Fruit fly (Drosophila melanogaster) whole organism, embryonic: ENCODE measurements around the gene iav.

Experiments
- Ada2b ChIP-seq: fragments of 200-800 bp; sonication (Bioruptor generic); IDR thresholded peaks from 2 replicates; pipeline ENCODE4 v1.3.6; 2022; ENCODE audit warnings: missing biosample characterization, missing genetic modification characterization
- CG10462 ChIP-seq: fragments of 200-800 bp; sonication (Bioruptor generic); optimal IDR thresholded peaks from 2 replicates; lab custom pipeline; 2016; ENCODE audit warnings: missing biosample characterization, missing genetic modification characterization
- CG11456 ChIP-seq: fragments of 200-800 bp; sonication (Bioruptor generic); IDR thresholded peaks from 3 replicates; pipeline ENCODE4 v1.3.6; 2022; ENCODE audit warnings: missing biosample characterization, missing genetic modification characterization
- CG12236 ChIP-seq: fragments of 200-800 bp; sonication (Bioruptor generic); optimal IDR thresholded peaks from 2 replicates; lab custom pipeline; 2016; ENCODE audit warnings: missing biosample characterization, missing genetic modification characterization
- CG13123 ChIP-seq: fragments of 200-800 bp; sonication (Bioruptor generic); optimal IDR thresholded peaks from 2 replicates; lab custom pipeline; 2016; ENCODE audit warnings: missing biosample characterization, missing genetic modification characterization
- CG13296 ChIP-seq: fragments of 200-800 bp; sonication (Bioruptor generic); optimal IDR thresholded peaks from 3 replicates; lab custom pipeline; 2018; ENCODE audit warnings: missing biosample characterization, mild to moderate bottlenecking, missing genetic modification characterization
- CG14441 ChIP-seq: fragments of 200-800 bp; sonication (Bioruptor generic); IDR thresholded peaks from 2 replicates; pipeline ENCODE4 v1.3.6; 2022; ENCODE audit warnings: missing biosample characterization, missing genetic modification characterization
- CG1647 ChIP-seq: fragments of 200-800 bp; sonication (Bioruptor generic); optimal IDR thresholded peaks from 3 replicates; lab custom pipeline; 2016; ENCODE audit warnings: missing biosample characterization, missing genetic modification characterization
- CG17328 ChIP-seq: fragments of 200-800 bp; sonication (Bioruptor generic); IDR thresholded peaks from 2 replicates; pipeline ENCODE4 v1.3.6; 2022; ENCODE audit warnings: missing biosample characterization, missing genetic modification characterization
- CG17385 ChIP-seq: fragments of 200-800 bp; sonication (Bioruptor generic); optimal IDR thresholded peaks from 3 replicates; lab custom pipeline; 2018; ENCODE audit warnings: missing biosample characterization, mild to moderate bottlenecking, missing genetic modification characterization
- CG17802 ChIP-seq: fragments of 200-800 bp; sonication (Bioruptor generic); optimal IDR thresholded peaks from 2 replicates; lab custom pipeline; 2018; ENCODE audit warnings: missing biosample characterization, mild to moderate bottlenecking, missing genetic modification characterization, moderate library complexity
- CG33213 ChIP-seq: fragments of 200-800 bp; sonication (Bioruptor generic); optimal IDR thresholded peaks from 3 replicates; lab custom pipeline; 2016; ENCODE audit warnings: missing biosample characterization, missing genetic modification characterization
- CG33557 ChIP-seq: fragments of 200-800 bp; sonication (Bioruptor generic); optimal IDR thresholded peaks from 2 replicates; lab custom pipeline; 2019; ENCODE audit warnings: missing biosample characterization, mild to moderate bottlenecking, missing genetic modification characterization, moderate library complexity
- CG42726 ChIP-seq: fragments of 200-800 bp; sonication (Bioruptor generic); IDR thresholded peaks from 2 replicates; pipeline ENCODE4 v1.3.6; 2022; ENCODE audit warnings: missing biosample characterization, missing genetic modification characterization; ENCODE audit not compliant: partially characterized antibody
- CG5953 ChIP-seq: fragments of 200-800 bp; sonication (Bioruptor generic); IDR thresholded peaks from 2 replicates; pipeline ENCODE4 v1.3.6; 2022; ENCODE audit warnings: missing biosample characterization, missing genetic modification characterization
- Dip3 ChIP-seq: fragments of 200-800 bp; sonication (Bioruptor generic); optimal IDR thresholded peaks from 3 replicates; lab custom pipeline; 2016; ENCODE audit warnings: missing biosample characterization, missing genetic modification characterization
- Hey ChIP-seq: fragments of 200-800 bp; sonication (Bioruptor generic); optimal IDR thresholded peaks from 3 replicates; lab custom pipeline; 2018; ENCODE audit warnings: missing biosample characterization, mild to moderate bottlenecking, missing genetic modification characterization
- Lhr ChIP-seq: fragments of 200-800 bp; sonication (Bioruptor generic); optimal IDR thresholded peaks from 3 replicates; lab custom pipeline; 2017; ENCODE audit warnings: mild to moderate bottlenecking, missing biosample characterization, missing genetic modification reagents, missing genetic modification characterization
- MBD-R2 ChIP-seq: fragments of 200-800 bp; sonication (Bioruptor generic); IDR thresholded peaks from 2 replicates; pipeline ENCODE4 v1.3.6; 2022; ENCODE audit warnings: missing biosample characterization, missing genetic modification characterization
- Myb ChIP-seq: fragments of 200-800 bp; sonication (Bioruptor generic); optimal IDR thresholded peaks from 2 replicates; lab custom pipeline; 2016; ENCODE audit warnings: missing biosample characterization, missing genetic modification characterization
- NC2α ChIP-seq: fragments of 200-800 bp; sonication (Bioruptor generic); optimal IDR thresholded peaks from 2 replicates; lab custom pipeline; 2016; ENCODE audit warnings: missing biosample characterization, missing genetic modification characterization
- NK7.1 ChIP-seq: fragments of 200-800 bp; sonication (Bioruptor generic); optimal IDR thresholded peaks from 3 replicates; lab custom pipeline; 2016; ENCODE audit warnings: missing biosample characterization, missing genetic modification characterization
- Opbp ChIP-seq: fragments of 200-800 bp; sonication (Bioruptor generic); IDR thresholded peaks from 3 replicates; pipeline ENCODE4 v1.3.6; 2022; ENCODE audit warnings: missing biosample characterization, missing genetic modification characterization; ENCODE audit not compliant: partially characterized antibody
- Sox102F ChIP-seq: fragments of 200-800 bp; sonication (Bioruptor generic); optimal IDR thresholded peaks from 2 replicates; lab custom pipeline; 2018; ENCODE audit warnings: missing biosample characterization, mild to moderate bottlenecking, missing genetic modification characterization, moderate library complexity
- Spps ChIP-seq: fragments of 200-800 bp; sonication (Bioruptor generic); optimal IDR thresholded peaks from 2 replicates; lab custom pipeline; 2018; ENCODE audit warnings: missing biosample characterization, mild to moderate bottlenecking, missing genetic modification characterization
- Taf1 ChIP-seq: fragments of 200-800 bp; sonication (Bioruptor generic); IDR thresholded peaks from 2 replicates; pipeline ENCODE4 v1.3.6; 2022; ENCODE audit warnings: missing biosample characterization, missing genetic modification characterization
- abd-A ChIP-seq: fragments of 200-800 bp; sonication (Bioruptor generic); optimal IDR thresholded peaks from 3 replicates; lab custom pipeline; 2019; ENCODE audit warnings: missing biosample characterization, mild to moderate bottlenecking, missing genetic modification characterization, moderate library complexity
- ara ChIP-seq: fragments of 200-800 bp; sonication (Bioruptor generic); IDR thresholded peaks from 2 replicates; pipeline ENCODE4 v1.3.6; 2022; ENCODE audit warnings: missing biosample characterization, missing genetic modification characterization
- ase ChIP-seq: fragments of 200-800 bp; sonication (Bioruptor generic); IDR thresholded peaks from 3 replicates; pipeline ENCODE4 v1.3.6; 2022; ENCODE audit warnings: missing biosample characterization, missing genetic modification characterization
- bowl ChIP-seq: fragments of 200-800 bp; sonication (Bioruptor generic); IDR thresholded peaks from 2 replicates; pipeline ENCODE4 v1.3.6; 2022; ENCODE audit warnings: missing biosample characterization, missing genetic modification characterization
- br ChIP-seq: fragments of >200 bp; optimal IDR thresholded peaks from 2 replicates; lab custom pipeline; 2017
- croc ChIP-seq: fragments of 200-800 bp; sonication (Bioruptor generic); conservative IDR thresholded peaks from 3 replicates; pipeline ENCODE4 v1.3.6; 2022; ENCODE audit warnings: missing biosample characterization, missing genetic modification characterization
- cwo ChIP-seq: fragments of 200-800 bp; sonication (Bioruptor generic); optimal IDR thresholded peaks from 3 replicates; lab custom pipeline; 2017; ENCODE audit warnings: missing biosample characterization, missing genetic modification characterization, mild to moderate bottlenecking, moderate library complexity, missing genetic modification reagents
- dan ChIP-seq: fragments of 200-800 bp; sonication (Bioruptor generic); IDR thresholded peaks from 2 replicates; pipeline ENCODE4 v1.3.6; 2022; ENCODE audit warnings: missing biosample characterization, missing genetic modification characterization
- emc ChIP-seq: fragments of 200-800 bp; sonication (Bioruptor generic); optimal IDR thresholded peaks from 2 replicates; lab custom pipeline; 2016; ENCODE audit warnings: missing biosample characterization, missing genetic modification characterization
- en ChIP-seq: fragments of 200-800 bp; sonication (Bioruptor generic); optimal IDR thresholded peaks from 2 replicates; lab custom pipeline; 2016; ENCODE audit warnings: missing biosample characterization, missing genetic modification characterization
- fd3F ChIP-seq: fragments of 200-800 bp; sonication (Bioruptor generic); optimal IDR thresholded peaks from 2 replicates; lab custom pipeline; 2018; ENCODE audit warnings: missing biosample characterization, mild to moderate bottlenecking, missing genetic modification characterization, moderate library complexity
- ftz-f1 ChIP-seq: fragments of 200-800 bp; sonication (Bioruptor generic); optimal IDR thresholded peaks from 2 replicates; lab custom pipeline; 2016; ENCODE audit warnings: missing biosample characterization, missing genetic modification characterization
- hb ChIP-seq: fragments of 200-800 bp; sonication (Bioruptor generic); IDR thresholded peaks from 3 replicates; pipeline ENCODE4 v1.3.6; 2022; ENCODE audit warnings: missing biosample characterization, missing genetic modification characterization; ENCODE audit not compliant: partially characterized antibody
- lilli ChIP-seq: fragments of 200-800 bp; sonication (Bioruptor generic); optimal IDR thresholded peaks from 3 replicates; lab custom pipeline; 2016; ENCODE audit warnings: missing biosample characterization, missing genetic modification characterization
- lov ChIP-seq, 2 experiments: fragments of 200-800 bp in 1 of 2; fragments of >200 bp in 1 of 2; sonication (Bioruptor generic) in 1 of 2; IDR thresholded peaks in 1 of 2; optimal IDR thresholded peaks in 1 of 2; 2 replicates in 1 of 2; 3 replicates in 1 of 2; pipeline versions ENCODE4 v1.3.6 to Lab custom; 2017 to 2022; ENCODE audit warnings: missing biosample characterization in 1 of 2, missing genetic modification characterization in 1 of 2
- pfk ChIP-seq: fragments of 200-800 bp; sonication (Bioruptor generic); optimal IDR thresholded peaks from 2 replicates; lab custom pipeline; 2018; ENCODE audit warnings: missing biosample characterization, mild to moderate bottlenecking, missing genetic modification characterization, moderate library complexity
- phol ChIP-seq: fragments of 200-800 bp; sonication (Bioruptor generic); optimal IDR thresholded peaks from 3 replicates; lab custom pipeline; 2018; ENCODE audit warnings: missing biosample characterization, mild to moderate bottlenecking, missing genetic modification characterization, moderate library complexity
- prd ChIP-seq, 3 experiments: fragments of >200 bp in 2 of 3; fragments of 200-800 bp in 1 of 3; sonication (Bioruptor generic) in 1 of 3; optimal IDR thresholded peaks in 2 of 3; IDR thresholded peaks in 1 of 3; 2 replicates in 2 of 3; 3 replicates in 1 of 3; pipeline versions ENCODE4 v1.3.6 to Lab custom; 2017 to 2022; ENCODE audit warnings: missing biosample characterization in 1 of 3, missing genetic modification characterization in 1 of 3
- pum ChIP-seq: fragments of 200-800 bp; sonication (Bioruptor generic); optimal IDR thresholded peaks from 2 replicates; lab custom pipeline; 2016; ENCODE audit warnings: missing biosample characterization, missing genetic modification characterization
- salm ChIP-seq: fragments of 200-800 bp; sonication (Bioruptor generic); optimal IDR thresholded peaks from 2 replicates; lab custom pipeline; 2018; ENCODE audit warnings: missing biosample characterization, mild to moderate bottlenecking, missing genetic modification characterization
- sob ChIP-seq: fragments of 200-800 bp; sonication (Bioruptor generic); IDR thresholded peaks from 2 replicates; pipeline ENCODE4 v1.3.6; 2022; ENCODE audit warnings: missing biosample characterization, missing genetic modification characterization
- sr ChIP-seq: fragments of 200-800 bp; sonication (Bioruptor generic); IDR thresholded peaks from 3 replicates; pipeline ENCODE4 v1.3.6; 2022; ENCODE audit warnings: missing biosample characterization, missing genetic modification characterization
- twi ChIP-seq: fragments of 200-800 bp; optimal IDR thresholded peaks from 2 replicates; lab custom pipeline; 2019; ENCODE audit warnings: missing biosample characterization, mild to moderate bottlenecking, missing genetic modification characterization, moderate library complexity
- zf30C ChIP-seq: fragments of 200-800 bp; sonication (Bioruptor generic); optimal IDR thresholded peaks from 3 replicates; lab custom pipeline; 2018; ENCODE audit warnings: missing biosample characterization, mild to moderate bottlenecking, missing genetic modification characterization

Gene iav

DNA sequence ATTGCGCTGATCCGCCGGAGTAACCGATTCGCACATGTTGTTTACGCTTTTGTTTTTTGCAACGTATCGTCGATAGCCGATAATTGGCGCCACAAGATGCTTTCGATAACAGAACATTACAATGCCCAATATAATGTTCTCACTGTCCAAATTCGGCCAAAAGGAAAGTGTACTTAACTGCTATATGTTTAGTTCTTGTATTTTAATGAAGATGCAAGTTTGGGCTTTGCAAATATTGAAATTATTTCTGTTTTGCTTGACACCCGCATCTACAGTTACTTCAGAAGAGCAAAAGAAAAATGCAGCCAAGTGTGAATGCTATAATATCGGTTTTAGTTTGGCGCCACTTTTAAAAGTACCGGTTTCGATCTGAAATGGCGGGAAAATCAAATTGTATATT, 38.8 kb downstream of the iav start (continued):
- TF ChIP-seq hb (GFP tag; lab: Robert Waterston, UW) = no peak
- TF ChIP-seq phol (tag; lab: Kevin White, UChicago) = peak; percentile 93
- peak; percentile 71 for TF ChIP-seq CG10462 (GFP tag; lab: Kevin White, UChicago)
- TF ChIP-seq pum (GFP tag; lab: Kevin White, UChicago) = peak; percentile 92
- TF ChIP-seq dan (GFP tag; lab: Robert Waterston, UW) = no peak
- peak; percentile 82 for TF ChIP-seq croc (GFP tag; lab: Robert Waterston, UW)
- peak; percentile 88 for TF ChIP-seq sob (GFP tag; lab: Robert Waterston, UW)
- TF ChIP-seq CG11456 (GFP tag; lab: Robert Waterston, UW) = peak; percentile 84
- TF ChIP-seq MBD-R2 (GFP tag; lab: Robert Waterston, UW) = peak; percentile 80; the same call in 1 of the 2 replicates
- peak; percentile 75 for TF ChIP-seq CG33557 (GFP tag; lab: Kevin White, UChicago)
- peak; percentile 82 for TF ChIP-seq Ada2b (GFP tag; lab: Robert Waterston, UW)
- TF ChIP-seq NK7.1 = peak; percentile 78
- TF ChIP-seq Myb (GFP tag; lab: Kevin White, UChicago) = peak; percentile 84
- TF ChIP-seq Taf1 (GFP tag; lab: Robert Waterston, UW) = 0 out of 2 replicates have a peak, but pooled peaks have one; percentile 28
- TF ChIP-seq Sox102F = peak; percentile 91
- TF ChIP-seq ftz-f1 (GFP tag; lab: Kevin White, UChicago) = peak; percentile 16
- TF ChIP-seq emc (GFP tag; lab: Kevin White, UChicago) = peak; percentile 86
- no peak for TF ChIP-seq CG42726 (GFP tag; lab: Robert Waterston, UW)
- TF ChIP-seq Opbp (GFP tag; lab: Robert Waterston, UW) = peak; percentile 60; the same call in 1 of the 3 replicates
- TF ChIP-seq br (lab: Kevin White, UChicago) = no peak
- TF ChIP-seq zf30C (GFP tag; lab: Kevin White, UChicago) = no peak
- TF ChIP-seq CG12236 (GFP tag; lab: Kevin White, UChicago) = peak; percentile 76
- peak; percentile 89 for TF ChIP-seq en (GFP tag; lab: Kevin White, UChicago)
- peak; percentile 92 for TF ChIP-seq CG1647 (GFP tag; lab: Kevin White, UChicago)
- TF ChIP-seq ara = peak; percentile 83
- TF ChIP-seq NC2α (GFP tag; lab: Kevin White, UChicago) = peak; percentile 71
- TF ChIP-seq CG17385 (GFP tag; lab: Kevin White, UChicago) = peak; percentile 83
- peak; percentile 79 for TF ChIP-seq twi (tag; lab: Kevin White, UChicago)
- TF ChIP-seq CG5953 (GFP tag; lab: Robert Waterston, UW) = peak; percentile 71
- TF ChIP-seq lov (optimal IDR thresholded peaks at IDR 0.05; lab: Kevin White, UChicago) = no peak
- TF ChIP-seq lov (GFP tag; IDR thresholded peaks at IDR 0.05; lab: Robert Waterston, UW) = peak; percentile 43; the same call in 1 of the 3 replicates
- TF ChIP-seq CG17802 = peak; percentile 91
- TF ChIP-seq CG14441 (GFP tag; lab: Robert Waterston, UW) = peak; percentile 90
- peak; percentile 74 for TF ChIP-seq abd-A (tag; lab: Kevin White, UChicago)
- peak; percentile 41 for TF ChIP-seq pfk (GFP tag; lab: Kevin White, UChicago)
- peak; percentile 90 for TF ChIP-seq CG17328
- peak; percentile 83 for TF ChIP-seq Lhr (GFP tag; lab: Kevin White, UChicago)
- TF ChIP-seq Spps = peak; percentile 65
- peak; percentile 93 for TF ChIP-seq CG33213 (GFP tag; lab: Kevin White, UChicago)
- no peak for TF ChIP-seq prd (optimal IDR thresholded peaks at IDR 0.05; lab: Kevin White, UChicago)
- TF ChIP-seq prd (GFP tag; IDR thresholded peaks at IDR 0.05; lab: Robert Waterston, UW) = peak; percentile 88
- peak; percentile 10; the same call in 1 of the 3 replicates for TF ChIP-seq sr (GFP tag; lab: Robert Waterston, UW)
- TF ChIP-seq Hey (tag; lab: Kevin White, UChicago) = peak; percentile 60
- TF ChIP-seq CG13296 (GFP tag; lab: Kevin White, UChicago) = peak; percentile 90
- TF ChIP-seq bowl (GFP tag; lab: Robert Waterston, UW) = peak; percentile 12; the same call in 1 of the 2 replicates
- TF ChIP-seq lilli (GFP tag; lab: Kevin White, UChicago) = peak; percentile 96
- peak; percentile 86 for TF ChIP-seq cwo (GFP tag; lab: Kevin White, UChicago)
- peak; percentile 89 for TF ChIP-seq fd3F (GFP tag; lab: Kevin White, UChicago)
- TF ChIP-seq ase (GFP tag; lab: Robert Waterston, UW) = peak; percentile 70
- TF ChIP-seq salm (tag; lab: Kevin White, UChicago) = peak; percentile 79
- TF ChIP-seq Dip3 (GFP tag; lab: Kevin White, UChicago) = peak; percentile 93
- peak; percentile 82 for TF ChIP-seq CG13123 (GFP tag; lab: Kevin White, UChicago)
